Fruit fly (Drosophila melanogaster) whole organism, larva: ENCODE results near the gene CG3719.

Experiments
- noc ChIP-seq: fragments of 200-800 bp; sonication (Bioruptor generic); optimal IDR thresholded peaks from 3 replicates; lab custom pipeline; 2019; ENCODE audit warnings: missing biosample characterization, mild to moderate bottlenecking, missing genetic modification characterization, moderate library complexity

CG3719 gene

DNA sequence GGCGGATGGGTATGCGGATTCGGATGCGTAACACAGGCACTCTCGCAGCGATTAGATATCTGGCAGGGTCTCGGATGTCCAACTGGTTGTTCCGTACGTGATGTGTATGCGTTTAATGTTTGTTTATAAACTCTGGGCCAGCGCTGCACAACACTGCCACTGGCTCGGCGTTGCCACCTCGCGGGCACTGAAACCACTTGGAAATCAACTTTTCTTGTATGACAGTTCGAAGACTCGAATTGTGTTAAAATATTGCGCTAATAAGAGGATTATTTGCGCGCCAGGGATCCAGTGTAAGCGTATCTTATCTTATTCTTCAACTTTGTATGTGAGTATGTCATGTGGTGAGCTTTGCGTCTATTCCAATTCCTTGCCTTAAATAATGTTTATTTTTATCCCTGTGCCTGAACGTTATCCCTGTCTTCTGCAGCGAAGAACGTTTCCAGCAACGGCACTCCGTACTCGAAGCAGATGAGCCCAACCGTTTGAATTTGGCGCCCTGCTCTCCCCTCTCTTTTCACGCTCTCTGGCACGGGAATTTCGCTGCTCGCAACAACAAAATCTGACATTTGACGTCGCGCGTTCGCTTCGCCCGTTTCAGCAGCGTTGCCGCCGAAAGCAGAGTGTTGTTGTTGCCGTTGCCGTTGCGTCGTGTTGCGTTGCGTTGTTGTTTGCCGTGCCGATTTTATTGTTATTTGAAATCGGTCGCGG is at the start of gene CG3719, which contains the start of gene CG32813:
CG3719 (minus strand) TSS at position 131 of the 711 bp plus-strand sequence.
CG32813 (plus strand) TSS at position 565 of the 711 bp plus-strand sequence.
- no peak for TF ChIP-seq noc (tag; lab: Kevin White, UChicago)

DNA sequence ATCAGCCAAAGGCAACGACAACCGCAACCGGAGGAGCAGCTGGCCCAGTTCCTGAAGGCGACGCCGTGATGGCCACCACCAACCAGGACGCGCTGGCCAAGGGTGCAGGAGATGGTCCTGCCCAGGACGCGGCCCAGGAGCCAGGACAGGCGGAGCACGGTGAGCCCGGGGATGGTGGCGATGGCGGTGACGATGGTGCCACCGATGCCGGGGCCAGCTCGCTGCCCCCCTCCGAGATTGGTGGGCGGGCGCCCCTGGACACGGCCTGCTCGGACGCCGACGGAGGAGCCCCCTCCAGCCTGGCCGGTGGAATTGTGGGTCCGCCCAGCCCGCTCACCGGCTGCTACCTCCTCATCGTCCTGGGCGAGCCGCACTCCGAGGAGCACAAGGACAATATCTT is 34.0 kb upstream of the CG3719 start:
- TF ChIP-seq noc (tag; lab: Kevin White, UChicago): no peak

DNA sequence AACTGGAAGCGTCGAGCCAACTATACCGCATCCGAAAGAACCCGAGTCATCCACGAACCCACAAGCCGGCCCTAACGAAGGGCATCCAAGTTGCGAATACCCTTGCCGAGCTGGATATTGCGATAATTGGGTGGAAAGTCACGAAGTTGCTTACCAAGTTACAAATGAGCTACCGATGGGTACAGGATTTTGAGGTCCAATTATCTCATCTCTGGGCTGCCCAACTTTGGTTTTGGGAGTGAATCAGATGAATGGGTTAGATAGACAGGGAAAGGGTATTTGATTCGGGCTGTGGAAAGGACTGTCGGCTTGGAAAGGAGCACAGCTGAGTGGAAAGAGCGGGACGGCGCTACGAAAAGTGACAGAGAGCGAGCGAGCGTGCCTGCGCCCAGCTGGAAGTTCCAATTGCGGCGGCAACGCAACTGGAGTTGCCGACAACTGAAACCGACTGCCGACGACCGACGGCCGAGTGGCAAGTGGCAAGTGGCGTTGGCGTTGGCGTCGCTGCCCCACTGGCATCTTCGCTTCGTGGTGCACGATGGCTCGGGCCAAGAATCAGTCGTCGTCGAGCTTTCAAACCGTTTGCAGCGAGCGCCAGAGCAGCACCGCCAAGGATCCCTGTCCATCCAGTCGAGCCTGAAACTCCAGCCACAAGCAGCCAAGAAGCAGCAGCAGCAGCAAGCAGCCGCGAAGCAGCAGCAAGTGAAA is 31.1 kb upstream of the CG3719 start:
- TF ChIP-seq noc (tag; lab: Kevin White, UChicago): no peak

dm6 chrX:1410312-1410711 is 30.0 kb upstream of the CG3719 start:
- TF ChIP-seq noc (tag; lab: Kevin White, UChicago): no peak

- TF ChIP-seq noc (tag; lab: Kevin White, UChicago): no peak
Observed at dm6 chrX:1408964-1409363, 28.7 kb upstream of the CG3719 start, which contains the start of gene futsch. Gene futsch (plus strand): TSS chrX:1409069.

dm6 chrX:1407683-1408082 is 27.4 kb upstream of the CG3719 start:
- no peak for TF ChIP-seq noc (tag; lab: Kevin White, UChicago)

DNA sequence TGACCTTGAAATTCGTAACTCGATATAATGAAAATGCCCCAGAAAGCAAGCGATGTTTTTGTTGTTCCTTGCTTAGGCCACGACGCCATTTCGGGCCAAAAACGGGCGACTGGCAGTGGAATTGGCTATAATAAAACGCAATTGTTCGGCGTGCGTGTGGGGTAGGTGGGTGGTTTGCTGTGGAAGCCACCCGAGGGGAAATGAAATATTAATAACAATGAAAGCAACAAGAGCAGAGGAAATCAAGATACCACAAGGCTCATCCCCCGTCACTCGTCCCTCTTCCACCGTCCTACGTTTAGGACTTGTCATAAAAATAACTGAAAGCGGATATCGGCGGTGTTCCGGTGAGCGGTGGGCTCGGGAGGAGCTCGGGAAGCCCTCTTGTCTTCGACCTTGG is 25.5 kb upstream of the CG3719 start:
- TF ChIP-seq noc (tag; lab: Kevin White, UChicago): no peak

DNA sequence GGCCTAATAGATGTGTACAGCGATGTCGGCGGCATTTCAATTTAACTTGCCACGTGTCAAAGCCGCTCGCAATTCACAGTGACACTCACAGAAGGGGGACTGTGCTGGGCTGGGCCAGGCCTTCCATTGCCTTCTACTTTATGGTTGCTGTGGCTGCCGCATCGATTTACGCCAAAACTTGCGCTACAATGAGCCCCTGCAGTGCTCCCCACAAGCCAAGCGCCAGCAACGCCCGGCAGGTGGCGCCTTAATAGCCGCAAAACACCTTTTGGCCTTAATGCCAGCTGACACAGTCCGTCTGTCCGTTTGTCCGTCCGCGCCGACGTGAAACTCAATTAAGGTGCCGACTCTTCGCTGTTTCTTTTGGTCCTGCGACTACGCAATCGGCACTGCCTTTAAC is 24.7 kb upstream of the CG3719 start:
- TF ChIP-seq noc (tag; lab: Kevin White, UChicago): no peak

DNA sequence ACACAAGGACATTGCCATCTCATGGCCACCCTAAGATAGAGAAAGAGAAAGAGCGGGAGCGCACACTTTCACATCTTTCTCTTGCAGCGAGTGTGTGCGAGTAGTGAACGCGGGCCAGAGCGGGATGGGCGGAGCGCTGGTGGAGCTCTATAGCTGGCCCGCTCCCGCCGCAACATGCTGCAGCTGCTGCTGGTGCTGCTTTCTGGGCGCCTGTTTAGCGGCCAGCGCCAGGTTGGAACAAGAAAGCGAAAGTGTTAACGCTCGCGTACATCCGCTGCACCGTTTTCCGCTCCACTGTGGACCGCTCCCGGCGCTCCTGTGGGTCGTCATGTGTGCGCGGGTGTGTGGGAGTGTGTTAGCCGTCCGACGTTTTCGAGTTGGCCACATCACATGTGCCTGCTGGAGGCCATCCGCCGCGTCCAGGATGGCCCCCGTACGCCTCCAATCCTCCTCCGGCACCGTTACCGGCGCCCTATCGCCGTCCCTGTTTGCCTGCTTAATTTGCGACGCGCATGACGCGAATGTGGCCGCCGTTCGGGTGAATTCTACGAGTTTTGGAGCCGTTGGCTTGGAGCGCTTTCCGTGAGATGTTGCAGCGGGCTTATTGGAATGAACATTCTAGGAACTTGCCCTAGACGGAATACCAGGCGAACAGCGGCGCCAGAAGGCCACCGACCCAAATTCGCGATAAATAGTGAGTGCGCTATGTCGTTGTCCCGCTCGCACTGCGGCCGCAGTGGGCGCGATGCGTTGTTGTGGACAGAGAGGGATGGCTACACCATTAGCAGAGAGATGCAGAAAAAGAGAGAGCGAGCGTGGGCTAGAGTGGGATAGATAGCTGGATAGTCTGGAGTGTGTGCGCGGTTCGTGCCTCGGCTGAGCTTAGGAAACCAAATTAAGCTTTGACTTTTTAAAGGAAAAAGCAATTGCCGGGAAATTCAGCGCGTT is 19.1 kb upstream of the CG3719 start:
- TF ChIP-seq noc (tag; lab: Kevin White, UChicago): no peak

- no peak for TF ChIP-seq noc (tag; lab: Kevin White, UChicago)
Observed at dm6 chrX:1398455-1399055, 18.3 kb upstream of the CG3719 start.

dm6 chrX:1397649-1398454 is 17.6 kb upstream of the CG3719 start:
- no peak for TF ChIP-seq noc (tag; lab: Kevin White, UChicago)

DNA sequence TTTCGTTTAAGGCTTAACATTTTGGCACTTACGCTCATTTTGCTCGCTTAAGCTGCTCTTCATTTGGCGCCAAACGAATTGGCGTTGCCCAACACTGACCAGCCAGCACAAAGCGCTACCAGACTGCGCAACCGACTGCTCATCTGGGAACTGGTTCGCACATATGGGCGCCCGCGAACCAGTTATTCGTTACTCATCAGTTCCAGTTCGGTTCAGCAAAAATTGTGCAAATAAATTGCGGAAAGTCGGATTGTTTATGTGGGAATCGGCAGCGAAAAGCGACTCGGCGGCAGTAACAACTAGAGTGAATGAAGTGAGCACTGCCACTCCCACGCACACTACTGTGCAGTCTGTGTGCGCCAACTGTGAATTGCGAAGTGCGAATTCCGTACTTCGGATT is 12.6 kb upstream of the CG3719 start, which contains the start of gene Rilpl:
Rilpl (plus strand) TSS at position 180 of the 400 bp plus-strand sequence.
- TF ChIP-seq noc (tag; lab: Kevin White, UChicago): peak; percentile 7

- no peak for TF ChIP-seq noc (tag; lab: Kevin White, UChicago)
Observed at dm6 chrX:1388148-1388703, 7.9 kb upstream of the CG3719 start.

dm6 chrX:1387149-1387752 is 7.0 kb upstream of the CG3719 start:
- no peak for TF ChIP-seq noc (tag; lab: Kevin White, UChicago)
